Fruit fly (Drosophila melanogaster) whole organism, prepupa: ENCODE results near the gene sky.

Experiments used
- Blimp-1 ChIP-seq: fragments of 200-800 bp; sonication (Bioruptor generic); optimal IDR thresholded peaks from 3 replicates; lab custom pipeline; 2017; ENCODE audit warnings: missing biosample characterization, missing genetic modification characterization, mild to moderate bottlenecking, moderate library complexity, missing genetic modification reagents
- CG10631 ChIP-seq: fragments of 200-800 bp; sonication (Bioruptor generic); optimal IDR thresholded peaks from 2 replicates; lab custom pipeline; 2016; ENCODE audit warnings: missing biosample characterization, missing genetic modification characterization
- CG11762 ChIP-seq: fragments of 200-800 bp; sonication (Bioruptor generic); optimal IDR thresholded peaks from 3 replicates; lab custom pipeline; 2016; ENCODE audit warnings: missing biosample characterization, missing genetic modification characterization; ENCODE audit not compliant: insufficient read depth
- CG11902 ChIP-seq: fragments of 200-800 bp; sonication (Bioruptor generic); optimal IDR thresholded peaks from 3 replicates; lab custom pipeline; 2016; ENCODE audit warnings: missing biosample characterization, missing genetic modification characterization
- CG15336 ChIP-seq: fragments of 200-800 bp; sonication (Bioruptor generic); IDR thresholded peaks from 2 replicates; pipeline ENCODE4 v1.3.6; 2022; ENCODE audit warnings: missing biosample characterization, missing genetic modification characterization
- CG1621 ChIP-seq: fragments of 200-800 bp; sonication (Bioruptor generic); optimal IDR thresholded peaks from 3 replicates; lab custom pipeline; 2018; ENCODE audit warnings: missing biosample characterization, mild to moderate bottlenecking, missing genetic modification characterization
- CG16779 ChIP-seq: fragments of 200-800 bp; sonication (Bioruptor generic); optimal IDR thresholded peaks from 3 replicates; lab custom pipeline; 2017; ENCODE audit warnings: missing biosample characterization, mild to moderate bottlenecking, missing genetic modification characterization
- CG3032 ChIP-seq: fragments of 200-800 bp; optimal IDR thresholded peaks from 2 replicates; lab custom pipeline; 2019; ENCODE audit warnings: missing biosample characterization, mild to moderate bottlenecking, missing genetic modification characterization, moderate library complexity
- CG31627 ChIP-seq: fragments of 200-800 bp; sonication (Bioruptor generic); optimal IDR thresholded peaks from 3 replicates; lab custom pipeline; 2016; ENCODE audit warnings: missing biosample characterization, missing genetic modification characterization
- CG32006 ChIP-seq: fragments of 200-800 bp; sonication (Bioruptor generic); optimal IDR thresholded peaks from 3 replicates; lab custom pipeline; 2017; ENCODE audit warnings: missing biosample characterization, mild to moderate bottlenecking, missing genetic modification characterization
- CG34406 ChIP-seq: fragments of 200-800 bp; sonication (Bioruptor generic); optimal IDR thresholded peaks from 3 replicates; lab custom pipeline; 2016; ENCODE audit warnings: missing biosample characterization, missing genetic modification characterization
- CG3919 ChIP-seq: fragments of 200-800 bp; sonication (Bioruptor generic); optimal IDR thresholded peaks from 3 replicates; lab custom pipeline; 2016; ENCODE audit warnings: missing biosample characterization, missing genetic modification characterization
- CG4318 ChIP-seq: fragments of 200-800 bp; sonication (Bioruptor generic); optimal IDR thresholded peaks from 3 replicates; lab custom pipeline; 2017; ENCODE audit warnings: missing biosample characterization, mild to moderate bottlenecking, missing genetic modification characterization
- CG6163 ChIP-seq: fragments of 200-800 bp; sonication (Bioruptor generic); IDR thresholded peaks from 3 replicates; pipeline ENCODE4 v1.3.6; 2022; ENCODE audit warnings: missing biosample characterization, missing genetic modification characterization
- CG6276 ChIP-seq: fragments of 200-800 bp; sonication (Bioruptor generic); optimal IDR thresholded peaks from 2 replicates; lab custom pipeline; 2017; ENCODE audit warnings: missing biosample characterization, mild to moderate bottlenecking, missing genetic modification characterization
- CG6792 ChIP-seq: fragments of 200-800 bp; sonication (Bioruptor generic); optimal IDR thresholded peaks from 3 replicates; lab custom pipeline; 2016; ENCODE audit warnings: missing biosample characterization, missing genetic modification characterization
- CG6808 ChIP-seq: fragments of 200-800 bp; sonication (Bioruptor generic); optimal IDR thresholded peaks from 3 replicates; lab custom pipeline; 2017; ENCODE audit warnings: missing biosample characterization, missing genetic modification characterization, mild to moderate bottlenecking, moderate library complexity, missing genetic modification reagents
- CG6854 ChIP-seq: fragments of 200-800 bp; sonication (Bioruptor generic); optimal IDR thresholded peaks from 2 replicates; lab custom pipeline; 2017; ENCODE audit warnings: missing biosample characterization, mild to moderate bottlenecking, missing genetic modification characterization
- CG7368 ChIP-seq: fragments of 200-800 bp; sonication (Bioruptor generic); optimal IDR thresholded peaks from 3 replicates; lab custom pipeline; 2016; ENCODE audit warnings: missing biosample characterization, missing genetic modification characterization
- CG8632 ChIP-seq: fragments of 200-800 bp; sonication (Bioruptor generic); optimal IDR thresholded peaks from 3 replicates; lab custom pipeline; 2016; ENCODE audit warnings: missing biosample characterization, missing genetic modification characterization
- CG9139 ChIP-seq: fragments of 200-800 bp; sonication (Bioruptor generic); optimal IDR thresholded peaks from 3 replicates; lab custom pipeline; 2017; ENCODE audit warnings: missing biosample characterization, mild to moderate bottlenecking, missing genetic modification characterization
- Eip75B ChIP-seq: fragments of 200-800 bp; sonication (Bioruptor generic); optimal IDR thresholded peaks from 3 replicates; lab custom pipeline; 2016; ENCODE audit warnings: missing biosample characterization, missing genetic modification characterization
- Eip78C ChIP-seq: fragments of 200-800 bp; sonication (Bioruptor generic); peaks from one replicate; lab custom pipeline; 2016; ENCODE audit warnings: missing biosample characterization, missing genetic modification characterization
- Eip93F ChIP-seq: fragments of 200-800 bp; sonication (Bioruptor generic); optimal IDR thresholded peaks from 2 replicates; lab custom pipeline; 2016; ENCODE audit warnings: missing biosample characterization, mild to moderate bottlenecking, missing genetic modification characterization
- Ets21C ChIP-seq: fragments of 200-800 bp; sonication (Bioruptor generic); optimal IDR thresholded peaks from 3 replicates; lab custom pipeline; 2016; ENCODE audit warnings: missing biosample characterization, missing genetic modification characterization
- Ets96B ChIP-seq: fragments of 200-800 bp; optimal IDR thresholded peaks from 2 replicates; lab custom pipeline; 2019; ENCODE audit warnings: missing biosample characterization, mild to moderate bottlenecking, missing genetic modification characterization, moderate library complexity
- Hr38 ChIP-seq: sonication (Bioruptor generic); optimal IDR thresholded peaks from 2 replicates; lab custom pipeline; 2016; ENCODE audit warnings: missing biosample characterization, missing genetic modification characterization
- Hr4 ChIP-seq: fragments of 200-800 bp; sonication (Bioruptor generic); optimal IDR thresholded peaks from 3 replicates; lab custom pipeline; 2016; ENCODE audit warnings: missing biosample characterization, missing genetic modification characterization
- Lpt ChIP-seq: fragments of 200-800 bp; sonication (Bioruptor generic); optimal IDR thresholded peaks from 3 replicates; lab custom pipeline; 2016; ENCODE audit warnings: missing biosample characterization, missing genetic modification characterization
- Met ChIP-seq: fragments of 200-800 bp; sonication (Bioruptor generic); optimal IDR thresholded peaks from 3 replicates; lab custom pipeline; 2016; ENCODE audit warnings: missing biosample characterization, missing genetic modification characterization
- OdsH ChIP-seq: fragments of 200-800 bp; sonication (Bioruptor generic); optimal IDR thresholded peaks from 3 replicates; lab custom pipeline; 2016; ENCODE audit warnings: missing biosample characterization, missing genetic modification characterization
- Smox ChIP-seq: fragments of 200-800 bp; sonication (Bioruptor generic); optimal IDR thresholded peaks from 3 replicates; lab custom pipeline; 2016; ENCODE audit warnings: missing biosample characterization, missing genetic modification characterization
- Sox102F ChIP-seq: fragments of 200-800 bp; sonication (Bioruptor generic); optimal IDR thresholded peaks from 2 replicates; lab custom pipeline; 2016; ENCODE audit warnings: missing biosample characterization, mild to moderate bottlenecking, missing genetic modification characterization
- Sox14 ChIP-seq: fragments of 200-800 bp; sonication (Bioruptor generic); optimal IDR thresholded peaks from 3 replicates; lab custom pipeline; 2016; ENCODE audit warnings: missing biosample characterization, missing genetic modification characterization
- Sox15 ChIP-seq: fragments of 200-800 bp; sonication (Bioruptor generic); optimal IDR thresholded peaks from 3 replicates; lab custom pipeline; 2016; ENCODE audit warnings: missing biosample characterization, missing genetic modification characterization
- achi ChIP-seq: fragments of 200-800 bp; sonication (Bioruptor generic); optimal IDR thresholded peaks from 3 replicates; lab custom pipeline; 2016; ENCODE audit warnings: missing biosample characterization, missing genetic modification characterization
- acj6 ChIP-seq: fragments of 200-800 bp; sonication (Bioruptor generic); optimal IDR thresholded peaks from 3 replicates; lab custom pipeline; 2016; ENCODE audit warnings: missing biosample characterization, missing genetic modification characterization
- eg ChIP-seq: fragments of 200-800 bp; sonication (Bioruptor generic); IDR thresholded peaks from 3 replicates; pipeline ENCODE4 v1.3.6; 2022; ENCODE audit warnings: missing biosample characterization, missing genetic modification characterization
- esn ChIP-seq: fragments of 200-800 bp; sonication (Bioruptor generic); optimal IDR thresholded peaks from 2 replicates; lab custom pipeline; 2016; ENCODE audit warnings: missing biosample characterization, mild to moderate bottlenecking, missing genetic modification characterization, moderate library complexity
- fd59A ChIP-seq: fragments of 200-800 bp; sonication (Bioruptor generic); optimal IDR thresholded peaks from 2 replicates; lab custom pipeline; 2017; ENCODE audit warnings: missing biosample characterization, mild to moderate bottlenecking, missing genetic modification characterization, missing genetic modification reagents
- fd85E ChIP-seq: fragments of 200-800 bp; sonication (Bioruptor generic); optimal IDR thresholded peaks from 3 replicates; lab custom pipeline; 2016; ENCODE audit warnings: missing biosample characterization, missing genetic modification characterization
- fkh ChIP-seq: fragments of 200-800 bp; sonication (Bioruptor generic); optimal IDR thresholded peaks from 3 replicates; lab custom pipeline; 2017; ENCODE audit warnings: missing biosample characterization, mild to moderate bottlenecking, missing genetic modification characterization, moderate library complexity
- lz ChIP-seq: fragments of 200-800 bp; sonication (Bioruptor generic); optimal IDR thresholded peaks from 3 replicates; lab custom pipeline; 2016; ENCODE audit warnings: missing biosample characterization, missing genetic modification characterization
- net ChIP-seq: fragments of 200-800 bp; sonication (Bioruptor generic); optimal IDR thresholded peaks from 3 replicates; lab custom pipeline; 2016; ENCODE audit warnings: missing biosample characterization, missing genetic modification characterization
- pdm3 ChIP-seq: fragments of 200-800 bp; sonication (Bioruptor generic); optimal IDR thresholded peaks from 3 replicates; lab custom pipeline; 2016; ENCODE audit warnings: missing biosample characterization, missing genetic modification characterization
- ss ChIP-seq, 2 experiments: fragments of 200-800 bp; sonication (Bioruptor generic); optimal IDR thresholded peaks; 2 replicates in 1 of 2; 3 replicates in 1 of 2; lab custom pipeline; 2017 to 2018; ENCODE audit warnings: mild to moderate bottlenecking in 2 of 2, missing biosample characterization in 2 of 2, missing genetic modification characterization in 2 of 2, moderate library complexity in 1 of 2
- svp ChIP-seq: fragments of 200-800 bp; sonication (Bioruptor generic); peaks from one replicate; lab custom pipeline; 2016; ENCODE audit warnings: missing biosample characterization, missing genetic modification characterization
- topi ChIP-seq: fragments of 200-800 bp; sonication (Bioruptor generic); optimal IDR thresholded peaks from 3 replicates; lab custom pipeline; 2016; ENCODE audit warnings: missing biosample characterization, missing genetic modification characterization
- vri ChIP-seq: fragments of 200-800 bp; sonication (Bioruptor generic); optimal IDR thresholded peaks from 3 replicates; lab custom pipeline; 2016; ENCODE audit warnings: missing biosample characterization, mild to moderate bottlenecking, missing genetic modification characterization

Gene sky

dm6 chr2L:20937395-20937794 is 18.7 kb upstream of the sky start:
- TF ChIP-seq pdm3 (no peak), CG9139 (no peak), lz (GFP tag; lab: Kevin White, UChicago) (no peak), CG6163 (GFP tag; lab: Robert Waterston, UW) (0 out of 3 replicates have a peak, but pooled peaks have one; percentile 25), CG16779 (tag; lab: Kevin White, UChicago) (no peak), Eip75B (GFP tag; lab: Kevin White, UChicago) (no peak), CG15336 (GFP tag; lab: Robert Waterston, UW) (no peak), fkh (GFP tag; lab: Kevin White, UChicago) (peak; percentile 2), svp (GFP tag; lab: Kevin White, UChicago) (peak; percentile 54), vri (GFP tag; lab: Kevin White, UChicago) (no peak), Sox15 (no peak), CG7368 (GFP tag; lab: Kevin White, UChicago) (no peak), CG31627 (GFP tag; lab: Kevin White, UChicago) (no peak), Ets96B (tag; lab: Kevin White, UChicago) (no peak), Sox14 (GFP tag; lab: Kevin White, UChicago) (no peak), Eip78C (GFP tag; lab: Kevin White, UChicago) (no peak), CG3919 (no peak)

- TF ChIP-seq CG34406 (GFP tag; lab: Kevin White, UChicago) (peak; percentile 6), net (no peak), topi (GFP tag; lab: Kevin White, UChicago) (peak; percentile 34), CG7368 (GFP tag; lab: Kevin White, UChicago) (peak; percentile 13), CG11762 (GFP tag; lab: Kevin White, UChicago) (peak; percentile 41), Smox (GFP tag; lab: Kevin White, UChicago) (peak; percentile 27), CG6163 (GFP tag; lab: Robert Waterston, UW) (no peak), CG6276 (GFP tag; lab: Kevin White, UChicago) (peak; percentile 7), CG6854 (GFP tag; lab: Kevin White, UChicago) (no peak), CG10631 (GFP tag; lab: Kevin White, UChicago) (peak; percentile 52), Sox14 (GFP tag; lab: Kevin White, UChicago) (peak; percentile 12), CG3032 (tag; lab: Kevin White, UChicago) (peak; percentile 19), CG4318 (GFP tag; lab: Kevin White, UChicago) (peak; percentile 21), Ets21C (GFP tag; lab: Kevin White, UChicago) (peak; percentile 3), CG11902 (GFP tag; lab: Kevin White, UChicago) (no peak), Blimp-1 (GFP tag; lab: Kevin White, UChicago) (no peak), eg (no peak; the same call in 2 of the 3 replicates), CG6808 (peak; percentile 36), fd85E (no peak), Eip78C (GFP tag; lab: Kevin White, UChicago) (peak; percentile 81), fkh (GFP tag; lab: Kevin White, UChicago) (no peak), Hr4 (GFP tag; lab: Kevin White, UChicago) (peak; percentile 46), CG6792 (GFP tag; lab: Kevin White, UChicago) (peak; percentile 24), CG1621 (tag; lab: Kevin White, UChicago) (no peak), Met (GFP tag; lab: Kevin White, UChicago) (peak; percentile 53), acj6 (peak; percentile 48), CG32006 (peak; percentile 66), Eip75B (GFP tag; lab: Kevin White, UChicago) (peak; percentile 46), CG31627 (GFP tag; lab: Kevin White, UChicago) (no peak), Ets96B (tag; lab: Kevin White, UChicago) (peak; percentile 25), CG16779 (tag; lab: Kevin White, UChicago) (no peak), Sox102F (no peak), Sox15 (peak; percentile 4), Lpt (GFP tag; lab: Kevin White, UChicago) (no peak), CG9139 (no peak), vri (GFP tag; lab: Kevin White, UChicago) (no peak), esn (GFP tag; lab: Kevin White, UChicago) (peak; percentile 48), svp (GFP tag; lab: Kevin White, UChicago) (no peak), achi (peak; percentile 55), OdsH (GFP tag; lab: Kevin White, UChicago) (peak; percentile 55), Hr38 (GFP tag; lab: Kevin White, UChicago) (no peak), ss (GFP tag; optimal IDR thresholded peaks at IDR 0.05; lab: Kevin White, UChicago) (peak in 1 of 2 experiments; percentile 4), fd59A (GFP tag; lab: Kevin White, UChicago) (peak; percentile 56), CG8632 (GFP tag; lab: Kevin White, UChicago) (no peak), Eip93F (GFP tag; lab: Kevin White, UChicago) (no peak)
Observed at dm6 chr2L:20936420-20936819, 17.7 kb upstream of the sky start.
